Worm (Caenorhabditis elegans): Measurements from ENCODE around the gene srw-14.

DNA sequence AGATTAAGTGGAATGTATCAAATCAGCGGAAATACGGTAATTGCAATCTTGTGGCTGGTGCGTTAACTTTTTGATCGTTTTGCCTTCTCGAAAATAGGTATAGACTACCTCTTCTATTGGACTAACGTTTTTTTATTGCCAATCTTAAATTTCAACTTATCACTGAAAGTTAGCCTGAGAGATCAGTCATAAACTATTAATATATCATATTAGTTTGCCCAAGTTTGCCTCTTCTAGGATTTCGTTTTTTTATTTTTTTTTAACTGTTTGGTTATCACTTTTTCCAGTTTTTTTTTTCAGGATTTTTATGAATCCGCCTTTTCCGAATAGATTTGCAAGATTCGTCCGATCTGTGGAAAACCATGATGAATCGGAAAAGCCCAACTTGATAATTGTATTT lies 18.7 kb downstream of the srw-14 start, which contains the start of gene kin-30:
- no peak for TF ChIP-seq B0035.1 (tag; optimal IDR thresholded peaks at IDR 0.05)
- no peak for TF ChIP-seq tbp1 (GFP tag; optimal IDR thresholded peaks at IDR 0.05)
- no peak for TF ChIP-seq pbrm-1 (GFP tag; IDR thresholded peaks at IDR 0.05)
- no peak for TF ChIP-seq lin-54 (GFP tag; optimal IDR thresholded peaks at IDR 0.05)
- no peak for TF ChIP-seq unc-130 (GFP tag; optimal IDR thresholded peaks at IDR 0.05)
- no peak for TF ChIP-seq mxl-1 (tag; optimal IDR thresholded peaks at IDR 0.05)
